Worm (Caenorhabditis elegans) whole organism, early embryonic: ENCODE measurements around the gene fbxb-71.

Source experiments
- B0310.2 ChIP-seq: sonication (generic microtip); optimal IDR thresholded peaks from 2 replicates; lab custom pipeline; 2016; ENCODE audit warnings: mild to moderate bottlenecking, missing genetic modification characterization, missing compliant biosample characterization
- F13C5.2 ChIP-seq: sonication (generic microtip); optimal IDR thresholded peaks from 2 replicates; lab custom pipeline; 2017; ENCODE audit warnings: mild to moderate bottlenecking, missing genetic modification characterization, inconsistent platforms, missing compliant biosample characterization
- ama-1 ChIP-seq: fragments of 150-350 bp; optimal IDR thresholded peaks from 2 replicates; lab custom pipeline; 2014
- ceh-13 ChIP-seq: fragments of 200-800 bp; sonication (Bioruptor generic); optimal IDR thresholded peaks from 2 replicates; lab custom pipeline; 2018; ENCODE audit warnings: mild to moderate bottlenecking, missing genetic modification characterization, missing compliant biosample characterization
- ets-7 ChIP-seq: sonication (generic microtip); optimal IDR thresholded peaks from 2 replicates; lab custom pipeline; 2016; ENCODE audit warnings: missing genotype, missing genetic modification characterization, missing compliant biosample characterization
- hmg-4 ChIP-seq: fragments of 200-800 bp; sonication (Bioruptor generic); optimal IDR thresholded peaks from 2 replicates; lab custom pipeline; 2018; ENCODE audit warnings: mild to moderate bottlenecking, missing genetic modification characterization, missing compliant biosample characterization
- hnd-1 ChIP-seq: sonication (generic microtip); optimal IDR thresholded peaks from 2 replicates; lab custom pipeline; 2016; ENCODE audit warnings: missing genetic modification characterization, missing compliant biosample characterization
- sea-1 ChIP-seq: fragments of 200-800 bp; sonication (Bioruptor generic); conservative IDR thresholded peaks from 2 replicates; pipeline ENCODE4 v1.3.6; 2022; ENCODE audit warnings: missing genetic modification characterization, missing compliant biosample characterization
- tra-4 ChIP-seq: sonication (generic microtip); optimal IDR thresholded peaks from 2 replicates; lab custom pipeline; 2017; ENCODE audit warnings: missing genetic modification characterization, missing compliant biosample characterization

ce11 chrX:3247768-3248167 is 14.9 kb upstream of the fbxb-71 start:
- TF ChIP-seq ceh-13 (GFP tag; lab: Kevin White, UChicago) (no peak), B0310.2 (no peak), sea-1 (GFP tag; lab: Robert Waterston, UW) (no peak), ama-1 (lab: Kevin White, UChicago) (no peak), hmg-4 (GFP tag; lab: Kevin White, UChicago) (no peak), hnd-1 (tag; lab: Kevin White, UChicago) (no peak), tra-4 (tag; lab: Kevin White, UChicago) (no peak), F13C5.2 (tag; lab: Kevin White, UChicago) (no peak), ets-7 (tag; lab: Kevin White, UChicago) (no peak)
